Worm (Caenorhabditis elegans) whole organism, early embryonic: Measurements from ENCODE around the gene Y71H2AR.2.

Source experiments
- B0310.2 ChIP-seq: sonication (generic microtip); optimal IDR thresholded peaks from 2 replicates; lab custom pipeline; 2016; ENCODE audit warnings: mild to moderate bottlenecking, missing genetic modification characterization, missing compliant biosample characterization
- F13C5.2 ChIP-seq: sonication (generic microtip); optimal IDR thresholded peaks from 2 replicates; lab custom pipeline; 2017; ENCODE audit warnings: mild to moderate bottlenecking, missing genetic modification characterization, inconsistent platforms, missing compliant biosample characterization
- aly-1 ChIP-seq: sonication (generic microtip); optimal IDR thresholded peaks from 2 replicates; lab custom pipeline; 2016; ENCODE audit warnings: missing genetic modification characterization, missing compliant biosample characterization
- ama-1 ChIP-seq: fragments of 150-350 bp; optimal IDR thresholded peaks from 2 replicates; lab custom pipeline; 2014
- ceh-13 ChIP-seq: fragments of 200-800 bp; sonication (Bioruptor generic); optimal IDR thresholded peaks from 2 replicates; lab custom pipeline; 2018; ENCODE audit warnings: mild to moderate bottlenecking, missing genetic modification characterization, missing compliant biosample characterization
- ceh-36 ChIP-seq: sonication (generic microtip); optimal IDR thresholded peaks from 2 replicates; lab custom pipeline; 2016; ENCODE audit warnings: missing genetic modification characterization, inconsistent platforms, missing compliant biosample characterization
- ets-7 ChIP-seq: sonication (generic microtip); optimal IDR thresholded peaks from 2 replicates; lab custom pipeline; 2016; ENCODE audit warnings: missing genotype, missing genetic modification characterization, missing compliant biosample characterization
- flt-1 ChIP-seq: fragments of 200-800 bp; sonication (Bioruptor generic); IDR thresholded peaks from 2 replicates; pipeline ENCODE4 v1.3.6; 2022; ENCODE audit warnings: missing genetic modification characterization, missing compliant biosample characterization
- hmbx-1 ChIP-seq: sonication (generic microtip); optimal IDR thresholded peaks from 2 replicates; lab custom pipeline; 2016; ENCODE audit warnings: mild to moderate bottlenecking, missing genetic modification characterization, missing compliant biosample characterization
- hmg-4 ChIP-seq: fragments of 200-800 bp; sonication (Bioruptor generic); optimal IDR thresholded peaks from 2 replicates; lab custom pipeline; 2018; ENCODE audit warnings: mild to moderate bottlenecking, missing genetic modification characterization, missing compliant biosample characterization
- hnd-1 ChIP-seq: sonication (generic microtip); optimal IDR thresholded peaks from 2 replicates; lab custom pipeline; 2016; ENCODE audit warnings: missing genetic modification characterization, missing compliant biosample characterization
- pes-1 ChIP-seq: fragments of 200-800 bp; sonication (Bioruptor generic); IDR thresholded peaks from 2 replicates; pipeline ENCODE4 v1.3.6; 2022; ENCODE audit warnings: missing genetic modification reagents, missing genetic modification characterization, missing compliant biosample characterization
- scrt-1 ChIP-seq: fragments of 200-800 bp; sonication (Bioruptor generic); IDR thresholded peaks from 2 replicates; pipeline ENCODE4 v1.3.6; 2022; ENCODE audit warnings: missing genetic modification characterization, missing compliant biosample characterization
- sea-1 ChIP-seq: fragments of 200-800 bp; sonication (Bioruptor generic); conservative IDR thresholded peaks from 2 replicates; pipeline ENCODE4 v1.3.6; 2022; ENCODE audit warnings: missing genetic modification characterization, missing compliant biosample characterization
- tbx-11 ChIP-seq: fragments of 200-800 bp; sonication (Bioruptor generic); IDR thresholded peaks from 2 replicates; pipeline ENCODE4 v1.3.6; 2022; ENCODE audit warnings: missing genetic modification characterization, missing compliant biosample characterization
- tbx-37 ChIP-seq: fragments of 200-800 bp; sonication (Bioruptor generic); conservative IDR thresholded peaks from 2 replicates; pipeline ENCODE4 v1.3.6; 2022; ENCODE audit warnings: missing genetic modification reagents, missing genetic modification characterization, missing compliant biosample characterization
- tra-4 ChIP-seq: sonication (generic microtip); optimal IDR thresholded peaks from 2 replicates; lab custom pipeline; 2017; ENCODE audit warnings: missing genetic modification characterization, missing compliant biosample characterization

The Y71H2AR.2 gene

DNA sequence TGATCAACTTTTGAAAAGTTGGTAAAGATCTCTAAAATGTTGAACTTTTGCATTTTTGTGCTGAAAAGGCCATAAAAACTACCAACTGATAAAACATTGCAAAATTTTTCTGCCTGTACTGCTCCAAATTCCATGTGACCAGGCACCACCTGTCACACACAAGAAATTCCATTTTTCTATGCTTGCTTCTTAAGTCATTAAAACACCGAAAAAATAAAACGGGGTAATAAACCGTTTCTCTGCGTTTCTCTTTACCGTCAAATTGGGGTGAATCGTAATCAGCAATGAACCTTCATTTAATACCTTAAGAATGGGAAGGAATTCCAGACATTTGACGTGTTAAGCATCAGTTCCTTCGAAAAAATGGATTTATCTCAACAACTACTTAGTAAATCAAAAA, 29.5 kb upstream of the Y71H2AR.2 start:
- TF ChIP-seq tbx-11 (GFP tag; lab: Robert Waterston, UW) (no peak), B0310.2 (tag; lab: Kevin White, UChicago) (no peak), scrt-1 (GFP tag; lab: Robert Waterston, UW) (no peak), hnd-1 (tag; lab: Kevin White, UChicago) (no peak), tra-4 (tag; lab: Kevin White, UChicago) (no peak), pes-1 (no peak), flt-1 (GFP tag; lab: Robert Waterston, UW) (no peak), ets-7 (tag; lab: Kevin White, UChicago) (no peak), ama-1 (no peak), sea-1 (GFP tag; lab: Robert Waterston, UW) (no peak), ceh-36 (tag; lab: Kevin White, UChicago) (no peak), tbx-37 (GFP tag; lab: Robert Waterston, UW) (no peak), aly-1 (tag; lab: Kevin White, UChicago) (no peak), hmg-4 (no peak), ceh-13 (GFP tag; lab: Kevin White, UChicago) (no peak), hmbx-1 (tag; lab: Kevin White, UChicago) (no peak), F13C5.2 (tag; lab: Kevin White, UChicago) (no peak)

DNA sequence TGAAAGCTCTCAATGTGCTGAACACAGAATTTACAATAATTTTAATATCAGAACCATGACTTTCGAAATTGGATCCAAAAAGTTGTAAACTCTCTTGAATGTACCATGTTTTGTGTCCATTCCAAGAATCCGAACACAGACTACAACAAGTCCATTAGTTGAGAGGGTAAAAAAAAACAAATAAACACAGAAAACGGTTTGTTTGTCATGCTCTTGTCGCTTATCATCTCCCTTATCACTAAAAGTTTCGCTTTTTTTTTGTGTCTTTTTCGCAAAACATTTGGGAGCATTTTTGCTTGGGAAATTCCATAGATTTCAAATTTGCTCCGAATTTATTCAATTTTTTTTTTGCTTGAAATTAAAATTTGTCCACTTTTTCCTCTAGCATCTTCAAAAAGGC, 28.8 kb upstream of the Y71H2AR.2 start:
- TF ChIP-seq ama-1 = no peak

ce11 chrIII:2869033-2869432, 28.3 kb upstream of the Y71H2AR.2 start:
- TF ChIP-seq tra-4 (tag; lab: Kevin White, UChicago) (no peak), F13C5.2 (tag; lab: Kevin White, UChicago) (no peak), pes-1 (no peak), tbx-37 (GFP tag; lab: Robert Waterston, UW) (no peak), tbx-11 (GFP tag; lab: Robert Waterston, UW) (no peak), ama-1 (no peak), ets-7 (tag; lab: Kevin White, UChicago) (no peak), hnd-1 (tag; lab: Kevin White, UChicago) (no peak), scrt-1 (GFP tag; lab: Robert Waterston, UW) (no peak), ceh-13 (GFP tag; lab: Kevin White, UChicago) (no peak), sea-1 (GFP tag; lab: Robert Waterston, UW) (no peak), ceh-36 (tag; lab: Kevin White, UChicago) (no peak), hmg-4 (no peak), hmbx-1 (tag; lab: Kevin White, UChicago) (no peak), flt-1 (GFP tag; lab: Robert Waterston, UW) (no peak), aly-1 (tag; lab: Kevin White, UChicago) (no peak), B0310.2 (tag; lab: Kevin White, UChicago) (no peak)

DNA sequence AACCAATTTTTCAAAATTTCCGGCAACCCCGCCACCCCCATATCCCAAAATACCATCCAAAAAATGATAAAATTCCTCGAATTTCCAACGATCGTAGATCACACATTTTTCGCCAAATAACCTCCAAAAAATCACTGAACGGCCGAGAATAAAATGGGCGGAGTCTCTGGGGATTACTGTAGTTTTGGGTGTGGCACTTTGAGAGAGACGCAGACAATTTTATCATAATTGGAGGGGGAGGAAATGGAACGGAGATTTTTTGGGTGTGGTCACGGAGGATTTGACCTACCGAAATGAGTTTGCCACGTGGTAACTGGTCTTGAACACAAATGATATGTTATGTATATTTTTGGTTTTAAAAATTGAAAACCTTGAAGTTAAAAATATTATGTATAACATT, 27.7 kb upstream of the Y71H2AR.2 start:
- TF ChIP-seq sea-1 (GFP tag; lab: Robert Waterston, UW) (no peak), ama-1 (no peak), hnd-1 (tag; lab: Kevin White, UChicago) (no peak), tra-4 (tag; lab: Kevin White, UChicago) (no peak), aly-1 (tag; lab: Kevin White, UChicago) (no peak), ets-7 (tag; lab: Kevin White, UChicago) (no peak), pes-1 (no peak), scrt-1 (GFP tag; lab: Robert Waterston, UW) (no peak), tbx-11 (GFP tag; lab: Robert Waterston, UW) (no peak), B0310.2 (tag; lab: Kevin White, UChicago) (no peak), ceh-36 (tag; lab: Kevin White, UChicago) (no peak), hmg-4 (no peak)

ce11 chrIII:2866597-2866996, 25.9 kb upstream of the Y71H2AR.2 start:
- TF ChIP-seq tbx-11 (GFP tag; lab: Robert Waterston, UW) (no peak), pes-1 (no peak), hmbx-1 (tag; lab: Kevin White, UChicago) (no peak), tbx-37 (GFP tag; lab: Robert Waterston, UW) (no peak), B0310.2 (tag; lab: Kevin White, UChicago) (no peak), ets-7 (tag; lab: Kevin White, UChicago) (no peak)

DNA sequence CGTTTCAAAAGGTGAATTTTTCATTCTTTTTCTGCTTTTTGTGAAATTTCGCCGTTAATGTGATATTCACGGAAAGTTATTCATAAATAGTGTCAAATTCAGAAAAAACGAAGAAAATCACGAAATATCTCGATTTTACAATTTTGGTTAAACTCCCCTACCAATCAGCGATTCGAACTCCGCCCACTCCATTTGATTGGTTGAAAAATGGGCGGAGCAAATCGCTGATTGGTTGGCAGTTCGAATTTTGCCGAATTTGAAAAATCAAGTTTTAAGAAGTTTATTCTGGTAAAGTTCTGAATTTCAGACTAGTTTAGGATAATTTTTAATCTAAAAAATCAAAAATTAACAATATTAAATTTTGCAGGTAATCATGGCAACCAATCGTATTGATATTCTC, 23.9 kb upstream of the Y71H2AR.2 start:
- no peak for TF ChIP-seq tra-4 (tag; lab: Kevin White, UChicago)
- TF ChIP-seq hmbx-1 (tag; lab: Kevin White, UChicago) = no peak
- no peak for TF ChIP-seq tbx-11 (GFP tag; lab: Robert Waterston, UW)
- no peak for TF ChIP-seq flt-1 (GFP tag; lab: Robert Waterston, UW)
- TF ChIP-seq F13C5.2 (tag; lab: Kevin White, UChicago) = no peak
- no peak for TF ChIP-seq tbx-37 (GFP tag; lab: Robert Waterston, UW)
- TF ChIP-seq pes-1 = no peak
- TF ChIP-seq ceh-13 (GFP tag; lab: Kevin White, UChicago) = no peak
- no peak for TF ChIP-seq ama-1
- TF ChIP-seq scrt-1 (GFP tag; lab: Robert Waterston, UW) = no peak

DNA sequence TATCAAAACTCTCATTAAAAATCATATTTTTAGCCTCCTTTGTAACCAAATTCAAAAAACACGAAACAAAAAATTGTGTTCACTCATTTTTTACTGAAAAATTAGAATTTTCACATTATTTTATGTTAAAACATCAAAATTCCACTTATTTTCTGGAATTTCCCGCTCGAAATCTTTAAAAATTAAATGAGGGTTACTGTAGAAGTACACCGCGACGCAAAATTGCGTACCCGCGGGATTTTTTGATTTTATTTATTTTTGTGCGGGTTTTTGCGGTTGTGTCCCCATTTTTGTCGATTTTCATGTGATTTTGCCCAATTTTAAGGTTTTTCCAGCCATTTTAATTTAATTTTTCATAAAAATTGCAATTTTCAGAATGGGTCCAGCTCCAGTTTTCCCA, 17.6 kb upstream of the Y71H2AR.2 start:
- no peak for TF ChIP-seq tbx-37 (GFP tag; lab: Robert Waterston, UW)
- no peak for TF ChIP-seq ceh-36 (tag; lab: Kevin White, UChicago)
- no peak for TF ChIP-seq scrt-1 (GFP tag; lab: Robert Waterston, UW)
- no peak for TF ChIP-seq pes-1
- TF ChIP-seq aly-1 (tag; lab: Kevin White, UChicago) = no peak
- TF ChIP-seq hmg-4 = no peak
- TF ChIP-seq hmbx-1 (tag; lab: Kevin White, UChicago) = no peak
- no peak for TF ChIP-seq hnd-1 (tag; lab: Kevin White, UChicago)
- no peak for TF ChIP-seq ceh-13 (GFP tag; lab: Kevin White, UChicago)
- TF ChIP-seq sea-1 (GFP tag; lab: Robert Waterston, UW) = no peak
- no peak for TF ChIP-seq flt-1 (GFP tag; lab: Robert Waterston, UW)
- no peak for TF ChIP-seq B0310.2 (tag; lab: Kevin White, UChicago)
- TF ChIP-seq tra-4 (tag; lab: Kevin White, UChicago) = no peak
